Worm (Caenorhabditis elegans) whole organism, L3 larva: ENCODE results near the gene fbxa-197.

Source experiments
- nhr-237 ChIP-seq: fragments of 150-350 bp; optimal IDR thresholded peaks from 2 replicates; lab custom pipeline; 2014; ENCODE audit warnings: missing biosample characterization, missing genetic modification characterization
- pqm-1 ChIP-seq: fragments of 150-350 bp; optimal IDR thresholded peaks from 2 replicates; lab custom pipeline; 2017; ENCODE audit warnings: missing biosample characterization, missing genetic modification characterization, inconsistent platforms

DNA sequence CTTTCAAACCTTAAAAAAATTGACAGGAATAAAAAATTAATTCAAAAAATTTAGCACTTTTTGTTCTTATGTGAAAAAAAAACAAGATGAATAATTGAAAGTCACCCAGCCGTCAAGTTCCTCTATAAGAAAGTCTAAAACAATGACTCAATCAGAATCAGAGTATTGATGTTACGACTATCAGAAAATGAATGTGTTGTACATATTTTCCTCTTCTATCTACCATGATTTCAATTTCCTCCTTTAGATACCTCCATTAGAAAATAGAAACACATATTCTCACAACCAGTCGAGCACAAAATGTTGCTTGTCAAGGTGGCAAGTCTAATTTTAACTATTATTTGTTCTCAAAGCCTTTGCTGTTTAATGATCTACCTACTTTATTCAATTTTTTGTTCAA is 47.5 kb upstream of the fbxa-197 start, which contains the start of gene srbc-48:
- TF ChIP-seq nhr-237 (tag; lab: Kevin White, UChicago), result no peak
- no peak for TF ChIP-seq pqm-1 (tag; lab: Kevin White, UChicago)
